Worm (Caenorhabditis elegans): ENCODE data around the gene ttr-28.
"Not testable (repeated sequence)": the region's sequence is repeated elsewhere in the genome, so short reads cannot be mapped to it uniquely, and the experiment has no call there.

DNA sequence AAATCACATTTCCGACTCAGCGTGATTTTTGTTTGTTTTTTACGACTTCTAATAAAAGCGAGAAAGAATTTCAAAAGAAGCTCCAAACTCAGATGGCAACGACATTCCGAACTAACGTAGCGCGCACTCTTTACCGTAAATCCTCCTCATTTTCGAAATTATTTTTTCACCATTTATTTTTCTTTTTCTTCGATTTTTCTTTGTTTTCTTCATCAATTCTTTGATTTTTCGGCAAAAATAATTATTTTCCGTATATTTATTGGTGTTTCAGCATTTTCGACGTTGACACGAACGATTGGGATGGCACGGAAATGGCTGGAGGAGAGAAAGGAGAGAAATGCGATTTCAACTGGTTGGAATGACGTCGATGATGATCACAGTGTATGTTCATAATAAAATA is 39.4 kb downstream of the ttr-28 start, which contains the start of gene T07F10.5:
- not testable (repeated sequence) for TF ChIP-seq egl-27, lin-11, unc-39, snpc-4, peb-1 (tag; optimal IDR thresholded peaks at IDR 0.05)

Data from whole organism, L2 larva.